Worm (Caenorhabditis elegans) whole organism, L1 larva: ENCODE data around the gene Y75B8A.32.

Experiments
- C16A3.4 ChIP-seq: fragments of 150-350 bp; optimal IDR thresholded peaks from 2 replicates; lab custom pipeline; 2014; ENCODE audit warnings: missing biosample characterization, missing genetic modification characterization
- Y116A8C.19 ChIP-seq: sonication (generic microtip); optimal IDR thresholded peaks from 2 replicates; lab custom pipeline; 2016; ENCODE audit warnings: missing compliant biosample characterization, missing genetic modification characterization, borderline replicate concordance
- aha-1 ChIP-seq: fragments of 150-350 bp; optimal IDR thresholded peaks from 2 replicates; lab custom pipeline; 2014; ENCODE audit warnings: missing biosample characterization, missing genetic modification characterization
- aly-2 ChIP-seq: fragments of 150-350 bp; optimal IDR thresholded peaks from 2 replicates; lab custom pipeline; 2014; ENCODE audit warnings: missing biosample characterization, missing genetic modification characterization
- blmp-1 ChIP-seq: fragments of 150-350 bp; optimal IDR thresholded peaks from 2 replicates; lab custom pipeline; 2014; ENCODE audit warnings: missing biosample characterization, missing genetic modification characterization
- ceh-8 ChIP-seq: fragments of 200-800 bp; sonication (Bioruptor generic); optimal IDR thresholded peaks from 2 replicates; lab custom pipeline; 2018; ENCODE audit warnings: mild to moderate bottlenecking, missing genetic modification characterization, moderate library complexity, missing compliant biosample characterization
- ceh-88 ChIP-seq: fragments of 200-800 bp; sonication (Bioruptor generic); IDR thresholded peaks from 2 replicates; pipeline ENCODE4 v1.3.6; 2022; ENCODE audit warnings: missing genetic modification characterization, missing compliant biosample characterization
- ceh-90 ChIP-seq: sonication (generic microtip); optimal IDR thresholded peaks from 2 replicates; lab custom pipeline; 2016; ENCODE audit warnings: missing genetic modification characterization, missing compliant biosample characterization
- ces-1 ChIP-seq: fragments of 150-350 bp; optimal IDR thresholded peaks from 2 replicates; lab custom pipeline; 2014; ENCODE audit warnings: missing biosample characterization, missing genetic modification reagents, missing genetic modification characterization
- efl-1 ChIP-seq, 4 experiments: fragments of 150-350 bp; optimal IDR thresholded peaks in 3 of 4; peaks in 1 of 4; 1 replicate in 1 of 4; 2 replicates in 3 of 4; lab custom pipeline; 2014; ENCODE audit warnings: missing biosample characterization in 2 of 4, missing genetic modification characterization in 2 of 4, missing genetic modification reagents in 2 of 4
- efl-3 ChIP-seq: fragments of 200-800 bp; sonication (Bioruptor generic); optimal IDR thresholded peaks from 2 replicates; lab custom pipeline; 2018; ENCODE audit warnings: mild to moderate bottlenecking, missing genetic modification characterization, missing compliant biosample characterization
- egl-27 ChIP-seq, 2 experiments: fragments of 150-350 bp in 1 of 2; sonication (generic microtip); optimal IDR thresholded peaks; 3 replicates each; lab custom pipeline; 2017 to 2018; ENCODE audit warnings: missing biosample characterization in 2 of 2, missing genetic modification characterization in 2 of 2, missing genetic modification reagents in 2 of 2
- elt-2 ChIP-seq: sonication (generic microtip); optimal IDR thresholded peaks from 2 replicates; lab custom pipeline; 2016; ENCODE audit warnings: missing genetic modification characterization, mild to moderate bottlenecking, inconsistent platforms, missing compliant biosample characterization, missing genetic modification reagents
- ets-5 ChIP-seq: fragments of 200-800 bp; sonication (Bioruptor generic); IDR thresholded peaks from 2 replicates; pipeline ENCODE4 v1.3.6; 2022; ENCODE audit warnings: missing genetic modification characterization, missing compliant biosample characterization
- fkh-10 ChIP-seq: sonication (generic microtip); optimal IDR thresholded peaks from 2 replicates; lab custom pipeline; 2017; ENCODE audit warnings: missing biosample characterization, missing genetic modification reagents, missing genetic modification characterization
- fos-1 ChIP-seq: fragments of 150-350 bp; optimal IDR thresholded peaks from 2 replicates; lab custom pipeline; 2014; ENCODE audit warnings: missing biosample characterization, missing genetic modification characterization
- hlh-17 ChIP-seq: fragments of 200-800 bp; sonication (Bioruptor generic); optimal IDR thresholded peaks from 2 replicates; lab custom pipeline; 2018; ENCODE audit warnings: missing genetic modification characterization, mild to moderate bottlenecking, missing compliant biosample characterization, moderate library complexity, borderline replicate concordance
- hlh-4 ChIP-seq: sonication (generic microtip); optimal IDR thresholded peaks from 2 replicates; lab custom pipeline; 2016; ENCODE audit warnings: mild to moderate bottlenecking, missing genetic modification characterization, missing compliant biosample characterization
- hpl-2 ChIP-seq: fragments of 150-350 bp; optimal IDR thresholded peaks from 2 replicates; lab custom pipeline; 2014; ENCODE audit warnings: missing biosample characterization, missing genetic modification reagents, missing genetic modification characterization
- irx-1 ChIP-seq: sonication (generic microtip); optimal IDR thresholded peaks from 2 replicates; lab custom pipeline; 2016; ENCODE audit warnings: missing genetic modification characterization, missing compliant biosample characterization
- jun-1 ChIP-seq: fragments of 150-350 bp; optimal IDR thresholded peaks from 2 replicates; lab custom pipeline; 2014; ENCODE audit warnings: missing biosample characterization, missing genetic modification reagents, missing genetic modification characterization
- lin-14 ChIP-seq: fragments of 200-800 bp; sonication (Bioruptor generic); optimal IDR thresholded peaks from 2 replicates; lab custom pipeline; 2018; ENCODE audit warnings: mild to moderate bottlenecking, missing genetic modification characterization, moderate library complexity, missing compliant biosample characterization
- lin-15B ChIP-seq: fragments of 150-350 bp; sonication (generic microtip); optimal IDR thresholded peaks from 3 replicates; lab custom pipeline; 2014; ENCODE audit warnings: missing biosample characterization, missing genetic modification characterization
- lin-39 ChIP-seq: fragments of 150-350 bp; optimal IDR thresholded peaks from 2 replicates; lab custom pipeline; 2014; ENCODE audit warnings: missing biosample characterization, missing genetic modification reagents, missing genetic modification characterization
- mab-9 ChIP-seq: fragments of 200-800 bp; sonication (Bioruptor generic); IDR thresholded peaks from 2 replicates; pipeline ENCODE4 v1.3.6; 2022; ENCODE audit warnings: missing genetic modification reagents, missing genetic modification characterization, missing compliant biosample characterization
- mdl-1 ChIP-seq, 2 experiments: fragments of 150-350 bp; optimal IDR thresholded peaks; 2 replicates each; lab custom pipeline; 2014 to 2017; ENCODE audit warnings: missing biosample characterization in 2 of 2, missing genetic modification characterization in 2 of 2, inconsistent platforms in 1 of 2
- mef-2 ChIP-seq: fragments of 150-350 bp; optimal IDR thresholded peaks from 2 replicates; lab custom pipeline; 2014; ENCODE audit warnings: missing biosample characterization, missing genetic modification characterization
- mep-1 ChIP-seq: fragments of 150-350 bp; optimal IDR thresholded peaks from 2 replicates; lab custom pipeline; 2014; ENCODE audit warnings: missing biosample characterization, missing genetic modification characterization
- nhr-11 ChIP-seq: fragments of 150-350 bp; optimal IDR thresholded peaks from 2 replicates; lab custom pipeline; 2014; ENCODE audit warnings: missing biosample characterization, missing genetic modification characterization
- nhr-12 ChIP-seq: sonication (generic microtip); optimal IDR thresholded peaks from 2 replicates; lab custom pipeline; 2017; ENCODE audit warnings: missing biosample characterization, missing genetic modification characterization
- nhr-20 ChIP-seq: sonication (generic microtip); optimal IDR thresholded peaks from 2 replicates; lab custom pipeline; 2016; ENCODE audit warnings: mild to moderate bottlenecking, missing genetic modification characterization, missing compliant biosample characterization
- nhr-237 ChIP-seq: fragments of 150-350 bp; optimal IDR thresholded peaks from 2 replicates; lab custom pipeline; 2014; ENCODE audit warnings: missing biosample characterization, missing genetic modification characterization
- nhr-76 ChIP-seq: sonication (generic microtip); optimal IDR thresholded peaks from 2 replicates; lab custom pipeline; 2017; ENCODE audit warnings: missing biosample characterization, missing genetic modification characterization
- nhr-84 ChIP-seq: sonication (generic microtip); optimal IDR thresholded peaks from 2 replicates; lab custom pipeline; 2017; ENCODE audit warnings: missing biosample characterization, missing genetic modification characterization
- pag-3 ChIP-seq: sonication (generic microtip); optimal IDR thresholded peaks from 2 replicates; lab custom pipeline; 2017; ENCODE audit warnings: missing genetic modification characterization, mild to moderate bottlenecking, missing compliant biosample characterization, antibody characterized with exemption, borderline replicate concordance; ENCODE audit not compliant: insufficient read depth
- rnt-1 ChIP-seq: sonication (generic microtip); optimal IDR thresholded peaks from 2 replicates; lab custom pipeline; 2016; ENCODE audit warnings: mild to moderate bottlenecking, missing genetic modification characterization, moderate library complexity, missing compliant biosample characterization
- skn-1 ChIP-seq: fragments of 150-350 bp; optimal IDR thresholded peaks from 2 replicates; lab custom pipeline; 2014; ENCODE audit warnings: missing biosample characterization, missing genetic modification characterization
- snpc-4 ChIP-seq: fragments of 150-350 bp; optimal IDR thresholded peaks from 2 replicates; lab custom pipeline; 2014; ENCODE audit warnings: missing biosample characterization, missing genetic modification characterization
- snu-23 ChIP-seq: sonication (generic microtip); optimal IDR thresholded peaks from 2 replicates; lab custom pipeline; 2016; ENCODE audit warnings: missing genetic modification characterization, missing compliant biosample characterization
- sox-4 ChIP-seq: sonication (generic microtip); optimal IDR thresholded peaks from 2 replicates; lab custom pipeline; 2016; ENCODE audit warnings: missing genetic modification characterization, missing compliant biosample characterization
- sup-37 ChIP-seq: fragments of 200-800 bp; sonication (Bioruptor generic); optimal IDR thresholded peaks from 2 replicates; lab custom pipeline; 2018; ENCODE audit warnings: mild to moderate bottlenecking, missing genetic modification characterization, missing compliant biosample characterization
- tlp-1 ChIP-seq: fragments of 150-350 bp; optimal IDR thresholded peaks from 2 replicates; lab custom pipeline; 2014; ENCODE audit warnings: missing biosample characterization, missing genetic modification characterization
- unc-130 ChIP-seq: fragments of 150-350 bp; optimal IDR thresholded peaks from 2 replicates; lab custom pipeline; 2017; ENCODE audit warnings: missing biosample characterization, missing genetic modification characterization, inconsistent platforms
- unc-30 ChIP-seq: sonication (generic microtip); optimal IDR thresholded peaks from 2 replicates; lab custom pipeline; 2017; ENCODE audit warnings: missing biosample characterization, missing genetic modification characterization
- unc-86 ChIP-seq: sonication (generic microtip); optimal IDR thresholded peaks from 2 replicates; lab custom pipeline; 2016; ENCODE audit warnings: missing genetic modification characterization, missing compliant biosample characterization
- xbp-1 ChIP-seq: sonication (generic microtip); optimal IDR thresholded peaks from 2 replicates; lab custom pipeline; 2016; ENCODE audit warnings: missing genetic modification characterization, missing compliant biosample characterization
- zip-4 ChIP-seq: fragments of 200-800 bp; sonication (Bioruptor generic); optimal IDR thresholded peaks from 2 replicates; lab custom pipeline; 2018; ENCODE audit warnings: mild to moderate bottlenecking, missing genetic modification characterization, moderate library complexity, missing compliant biosample characterization

Y75B8A.32 gene

ce11 chrIII:12333445-12333844, 24.9 kb downstream of the Y75B8A.32 start, which contains the start of gene zip-1:
TSS of gene zip-1 (plus strand) at chrIII:12333745.
- no peak for TF ChIP-seq fos-1 (tag; lab: Kevin White, UChicago)
- no peak for TF ChIP-seq nhr-84 (tag; lab: Kevin White, UChicago)
- TF ChIP-seq mep-1 (tag; lab: Kevin White, UChicago): no peak
- TF ChIP-seq pag-3 (tag; lab: Kevin White, UChicago): no peak
- no peak for TF ChIP-seq lin-15B (tag; lab: Kevin White, UChicago)
- TF ChIP-seq hlh-17 (GFP tag; lab: Kevin White, UChicago): no peak
- TF ChIP-seq elt-2 (tag; lab: Kevin White, UChicago): no peak
- no peak for TF ChIP-seq snu-23 (GFP tag; lab: Kevin White, UChicago)
- TF ChIP-seq egl-27 (tag; optimal IDR thresholded peaks at IDR 0.05; lab: Kevin White, UChicago): no peak
- TF ChIP-seq hpl-2: no peak
- TF ChIP-seq ceh-8 (GFP tag; lab: Kevin White, UChicago): no peak
- no peak for TF ChIP-seq irx-1
- no peak for TF ChIP-seq unc-30
- no peak for TF ChIP-seq lin-39 (tag; lab: Kevin White, UChicago)
- no peak for TF ChIP-seq xbp-1 (tag; lab: Kevin White, UChicago)
- no peak for TF ChIP-seq ces-1 (GFP tag; lab: Kevin White, UChicago)
- TF ChIP-seq fkh-10 (GFP tag; lab: Kevin White, UChicago): no peak

- TF ChIP-seq sox-4 (no peak), nhr-76 (no peak)
These were observed 27.1 kb downstream of the Y75B8A.32 start for ce11 chrIII:12331300-12331699.

- TF ChIP-seq mep-1 (tag; lab: Kevin White, UChicago) (no peak), nhr-12 (tag; lab: Kevin White, UChicago) (no peak), ceh-88 (GFP tag; lab: Robert Waterston, UW) (no peak), zip-4 (no peak), xbp-1 (tag; lab: Kevin White, UChicago) (no peak), mdl-1 (tag; optimal IDR thresholded peaks at IDR 0.05; lab: Kevin White, UChicago) (no peak), snu-23 (GFP tag; lab: Kevin White, UChicago) (peak; percentile 24), efl-3 (GFP tag; lab: Kevin White, UChicago) (no peak), sox-4 (no peak), nhr-237 (tag; lab: Kevin White, UChicago) (no peak), mef-2 (tag; lab: Kevin White, UChicago) (no peak), ceh-8 (GFP tag; lab: Kevin White, UChicago) (no peak), jun-1 (tag; lab: Kevin White, UChicago) (no peak), nhr-20 (tag; lab: Kevin White, UChicago) (no peak), mab-9 (GFP tag; lab: Robert Waterston, UW) (no peak), lin-39 (tag; lab: Kevin White, UChicago) (no peak), C16A3.4 (tag; lab: Kevin White, UChicago) (no peak), tlp-1 (tag; lab: Kevin White, UChicago) (no peak), efl-1 (optimal IDR thresholded peaks at IDR 0.05; lab: Kevin White, UChicago) (no peak), efl-1 (GFP tag; optimal IDR thresholded peaks at IDR 0.05 in 1 of 2; lab: Kevin White, UChicago) (no peak), hpl-2 (peak; percentile 16), nhr-11 (no peak), pag-3 (tag; lab: Kevin White, UChicago) (no peak), hlh-17 (GFP tag; lab: Kevin White, UChicago) (no peak), snpc-4 (tag; lab: Kevin White, UChicago) (no peak), blmp-1 (tag; lab: Kevin White, UChicago) (peak; percentile 40), lin-14 (GFP tag; lab: Kevin White, UChicago) (peak; percentile 41), aly-2 (tag; lab: Kevin White, UChicago) (no peak), ces-1 (GFP tag; lab: Kevin White, UChicago) (no peak), ets-5 (GFP tag; lab: Robert Waterston, UW) (no peak), nhr-84 (tag; lab: Kevin White, UChicago) (no peak), skn-1 (tag; lab: Kevin White, UChicago) (no peak), Y116A8C.19 (tag; lab: Kevin White, UChicago) (no peak), aha-1 (tag; lab: Kevin White, UChicago) (no peak), unc-86 (tag; lab: Kevin White, UChicago) (no peak), sup-37 (GFP tag; lab: Kevin White, UChicago) (no peak), nhr-76 (no peak), rnt-1 (tag; lab: Kevin White, UChicago) (no peak), hlh-4 (tag; lab: Kevin White, UChicago) (no peak), ceh-90 (tag; lab: Kevin White, UChicago) (no peak), unc-130 (no peak), lin-15B (tag; lab: Kevin White, UChicago) (no peak)
These were observed 30.8 kb downstream of the Y75B8A.32 start, which contains the start of the genes zip-12 and Y75B8A.63 for ce11 chrIII:12327528-12327997. TSS of gene zip-12 (plus strand) at chrIII:12327914. TSS of gene Y75B8A.63 (plus strand) at chrIII:12327947.
